Worm (Caenorhabditis elegans) whole organism, late embryonic: ENCODE results near the gene C31E10.5.
A peak's percentile ranks its signal among the peaks of the same experiment; 100 is the strongest.

Experiments used
- K02D7.2 ChIP-seq: sonication (generic microtip); optimal IDR thresholded peaks from 2 replicates; lab custom pipeline; 2017; ENCODE audit warnings: mild to moderate bottlenecking, missing genetic modification characterization, missing compliant biosample characterization
- K09A11.1 ChIP-seq: sonication (generic microtip); optimal IDR thresholded peaks from 2 replicates; lab custom pipeline; 2017; ENCODE audit warnings: antibody characterized with exemption, mild to moderate bottlenecking, missing genetic modification characterization, missing compliant biosample characterization; ENCODE audit not compliant: insufficient read depth
- Y22D7AL.16 ChIP-seq: sonication (generic microtip); optimal IDR thresholded peaks from 2 replicates; lab custom pipeline; 2016; ENCODE audit warnings: missing genetic modification characterization, missing compliant biosample characterization
- ahr-1 ChIP-seq: sonication (generic microtip); optimal IDR thresholded peaks from 2 replicates; lab custom pipeline; 2016; ENCODE audit warnings: missing genetic modification characterization, missing compliant biosample characterization
- ama-1 ChIP-seq: fragments of 150-350 bp; optimal IDR thresholded peaks from 2 replicates; lab custom pipeline; 2014
- ceh-14 ChIP-seq: sonication (generic microtip); optimal IDR thresholded peaks from 2 replicates; lab custom pipeline; 2016; ENCODE audit warnings: missing genotype, missing genetic modification characterization, missing compliant biosample characterization
- ceh-18 ChIP-seq: sonication (generic microtip); optimal IDR thresholded peaks from 2 replicates; lab custom pipeline; 2016; ENCODE audit warnings: missing genetic modification characterization, missing compliant biosample characterization
- ceh-19 ChIP-seq: fragments of 200-800 bp; sonication (Bioruptor generic); optimal IDR thresholded peaks from 2 replicates; lab custom pipeline; 2018; ENCODE audit warnings: mild to moderate bottlenecking, missing genetic modification characterization, missing compliant biosample characterization
- ceh-2 ChIP-seq: sonication (generic microtip); optimal IDR thresholded peaks from 2 replicates; lab custom pipeline; 2016; ENCODE audit warnings: missing genotype, missing genetic modification characterization, missing compliant biosample characterization
- ceh-22 ChIP-seq: sonication (generic microtip); optimal IDR thresholded peaks from 2 replicates; lab custom pipeline; 2017; ENCODE audit warnings: missing biosample characterization, missing genetic modification characterization
- ceh-30 ChIP-seq: fragments of 150-350 bp; optimal IDR thresholded peaks from 2 replicates; lab custom pipeline; 2014; ENCODE audit warnings: missing biosample characterization, missing genetic modification characterization
- ceh-31 ChIP-seq: sonication (generic microtip); optimal IDR thresholded peaks from 2 replicates; lab custom pipeline; 2016; ENCODE audit warnings: missing genetic modification characterization, missing compliant biosample characterization
- ceh-48 ChIP-seq: sonication (generic microtip); optimal IDR thresholded peaks from 2 replicates; lab custom pipeline; 2016; ENCODE audit warnings: missing genetic modification characterization, inconsistent platforms, missing compliant biosample characterization
- ceh-6 ChIP-seq: fragments of 200-800 bp; sonication (Bioruptor generic); optimal IDR thresholded peaks from 2 replicates; lab custom pipeline; 2018; ENCODE audit warnings: mild to moderate bottlenecking, missing genetic modification characterization, missing compliant biosample characterization
- che-1 ChIP-seq: sonication (generic microtip); optimal IDR thresholded peaks from 2 replicates; lab custom pipeline; 2016; ENCODE audit warnings: mild to moderate bottlenecking, missing genetic modification characterization, missing compliant biosample characterization
- elt-2 ChIP-seq: sonication (generic microtip); optimal IDR thresholded peaks from 2 replicates; lab custom pipeline; 2016; ENCODE audit warnings: missing genetic modification reagents, missing genetic modification characterization, missing compliant biosample characterization
- elt-4 ChIP-seq: sonication (generic microtip); optimal IDR thresholded peaks from 2 replicates; lab custom pipeline; 2016; ENCODE audit warnings: missing genetic modification characterization, missing compliant biosample characterization
- ets-4 ChIP-seq: sonication (generic microtip); optimal IDR thresholded peaks from 2 replicates; lab custom pipeline; 2016; ENCODE audit warnings: missing genetic modification characterization, missing compliant biosample characterization
- eyg-1 ChIP-seq: sonication (generic microtip); optimal IDR thresholded peaks from 2 replicates; lab custom pipeline; 2016; ENCODE audit warnings: missing genotype, missing genetic modification characterization, missing compliant biosample characterization
- fax-1 ChIP-seq: sonication (generic microtip); optimal IDR thresholded peaks from 2 replicates; lab custom pipeline; 2016; ENCODE audit warnings: missing genotype, missing genetic modification characterization, missing compliant biosample characterization
- fkh-6 ChIP-seq: sonication (generic microtip); optimal IDR thresholded peaks from 2 replicates; lab custom pipeline; 2016; ENCODE audit warnings: missing genetic modification characterization, missing compliant biosample characterization
- gmeb-2 ChIP-seq: sonication (generic microtip); optimal IDR thresholded peaks from 2 replicates; lab custom pipeline; 2016; ENCODE audit warnings: missing genetic modification characterization, inconsistent platforms, missing compliant biosample characterization
- hlh-13 ChIP-seq: fragments of 200-800 bp; sonication (Bioruptor generic); optimal IDR thresholded peaks from 2 replicates; lab custom pipeline; 2018; ENCODE audit warnings: mild to moderate bottlenecking, missing genetic modification characterization, missing compliant biosample characterization
- hlh-30 ChIP-seq: sonication (generic microtip); optimal IDR thresholded peaks from 2 replicates; lab custom pipeline; 2017; ENCODE audit warnings: antibody characterized with exemption, missing genetic modification characterization, missing compliant biosample characterization; ENCODE audit not compliant: insufficient read depth
- hlh-6 ChIP-seq: sonication (generic microtip); optimal IDR thresholded peaks from 2 replicates; lab custom pipeline; 2016; ENCODE audit warnings: missing genotype, missing genetic modification characterization, missing compliant biosample characterization
- hlh-8 ChIP-seq: sonication (generic microtip); optimal IDR thresholded peaks from 2 replicates; lab custom pipeline; 2016; ENCODE audit warnings: missing genotype, missing genetic modification characterization, missing compliant biosample characterization
- mec-3 ChIP-seq: sonication (generic microtip); optimal IDR thresholded peaks from 2 replicates; lab custom pipeline; 2016; ENCODE audit warnings: borderline replicate concordance, missing genetic modification characterization, missing compliant biosample characterization
- nfya-1 ChIP-seq: sonication (generic microtip); optimal IDR thresholded peaks from 2 replicates; lab custom pipeline; 2017; ENCODE audit warnings: missing genetic modification characterization, mild to moderate bottlenecking, missing compliant biosample characterization, antibody characterized with exemption, moderate library complexity
- npax-4 ChIP-seq: sonication (generic microtip); optimal IDR thresholded peaks from 2 replicates; lab custom pipeline; 2016; ENCODE audit warnings: missing genetic modification characterization, missing compliant biosample characterization
- odd-2 ChIP-seq: sonication (generic microtip); optimal IDR thresholded peaks from 2 replicates; lab custom pipeline; 2017; ENCODE audit warnings: antibody characterized with exemption, mild to moderate bottlenecking, missing genetic modification characterization, missing compliant biosample characterization
- pag-3 ChIP-seq: sonication (generic microtip); optimal IDR thresholded peaks from 2 replicates; lab custom pipeline; 2016; ENCODE audit warnings: missing compliant biosample characterization, missing genetic modification characterization, borderline replicate concordance
- pat-9 ChIP-seq: fragments of 200-800 bp; sonication (Bioruptor generic); optimal IDR thresholded peaks from 2 replicates; lab custom pipeline; 2018; ENCODE audit warnings: mild to moderate bottlenecking, missing genetic modification characterization, moderate library complexity, missing compliant biosample characterization
- pax-1 ChIP-seq: fragments of 150-350 bp; optimal IDR thresholded peaks from 2 replicates; lab custom pipeline; 2014; ENCODE audit warnings: missing biosample characterization, missing genetic modification characterization
- pha-4 ChIP-seq: fragments of 150-350 bp; optimal IDR thresholded peaks from 2 replicates; lab custom pipeline; 2018; ENCODE audit warnings: missing biosample characterization, missing genetic modification reagents, missing genetic modification characterization
- ref-2 ChIP-seq: sonication (generic microtip); optimal IDR thresholded peaks from 2 replicates; lab custom pipeline; 2016; ENCODE audit warnings: missing genetic modification characterization, missing compliant biosample characterization
- sdc-2 ChIP-seq: sonication (generic microtip); optimal IDR thresholded peaks from 2 replicates; lab custom pipeline; 2016; ENCODE audit warnings: missing genotype, missing genetic modification characterization, missing compliant biosample characterization
- sox-4 ChIP-seq: sonication (generic microtip); optimal IDR thresholded peaks from 2 replicates; lab custom pipeline; 2017; ENCODE audit warnings: mild to moderate bottlenecking, missing genetic modification characterization, inconsistent platforms, missing compliant biosample characterization
- syd-9 ChIP-seq: sonication (generic microtip); optimal IDR thresholded peaks from 2 replicates; lab custom pipeline; 2016; ENCODE audit warnings: mild to moderate bottlenecking, missing genetic modification characterization, moderate library complexity, missing compliant biosample characterization
- tbx-2 ChIP-seq: sonication (generic microtip); optimal IDR thresholded peaks from 2 replicates; lab custom pipeline; 2016; ENCODE audit warnings: missing genetic modification characterization, missing compliant biosample characterization
- tbx-7 ChIP-seq: sonication (generic microtip); optimal IDR thresholded peaks from 2 replicates; lab custom pipeline; 2016; ENCODE audit warnings: missing genotype, missing genetic modification characterization, missing compliant biosample characterization
- unc-42 ChIP-seq: sonication (generic microtip); optimal IDR thresholded peaks from 2 replicates; lab custom pipeline; 2016; ENCODE audit warnings: missing genotype, missing genetic modification characterization, missing compliant biosample characterization
- unc-55 ChIP-seq: sonication (generic microtip); optimal IDR thresholded peaks from 2 replicates; lab custom pipeline; 2017; ENCODE audit warnings: missing biosample characterization, missing genetic modification reagents, missing genetic modification characterization
- ztf-16 ChIP-seq: sonication (generic microtip); optimal IDR thresholded peaks from 2 replicates; lab custom pipeline; 2017; ENCODE audit warnings: missing genetic modification characterization, missing compliant biosample characterization

The C31E10.5 gene

DNA sequence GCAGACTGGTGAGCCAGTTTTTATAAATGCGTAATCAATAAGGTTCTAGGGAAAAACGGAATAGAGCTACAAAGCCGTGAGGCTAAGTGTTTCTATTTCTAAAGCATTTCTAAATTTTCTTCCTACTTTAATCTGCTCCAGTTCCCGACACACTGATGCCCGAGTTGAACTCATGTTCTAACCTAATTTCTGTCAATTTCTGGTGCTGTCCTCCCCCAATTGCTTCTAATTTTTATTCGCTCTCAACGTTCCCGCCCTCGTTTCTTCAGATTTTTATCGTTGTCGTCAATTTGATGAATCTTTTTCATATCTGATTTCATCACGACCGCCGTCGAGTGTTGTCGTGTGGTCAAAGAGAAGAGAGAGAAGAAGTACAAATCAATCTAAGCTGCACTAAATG lies 34.2 kb upstream of the C31E10.5 start:
- TF ChIP-seq unc-42 (tag; lab: Kevin White, UChicago) (peak; percentile 64), hlh-6 (tag; lab: Kevin White, UChicago) (no peak)

DNA sequence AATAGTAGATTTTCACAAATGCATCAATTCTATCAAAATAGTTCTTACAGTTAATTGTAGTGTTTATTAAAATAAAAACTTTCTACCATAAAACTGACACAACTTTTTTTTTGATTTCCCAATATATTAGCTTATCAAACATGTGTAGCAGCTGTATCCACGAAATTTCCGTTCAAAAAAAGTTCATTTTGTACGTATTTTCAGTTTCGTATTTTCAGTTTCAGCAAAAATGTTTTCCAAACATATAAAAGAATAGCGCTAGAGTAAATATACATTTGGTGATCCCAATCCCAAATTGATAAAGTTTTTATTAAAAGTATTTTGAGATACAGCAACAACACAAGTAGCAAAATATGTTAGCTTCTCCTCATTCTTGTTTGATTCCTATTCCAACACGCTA lies 33.8 kb upstream of the C31E10.5 start:
- TF ChIP-seq nfya-1 (tag; lab: Kevin White, UChicago) = no peak
- no peak for TF ChIP-seq ztf-16 (tag; lab: Kevin White, UChicago)
- TF ChIP-seq ceh-14 (tag; lab: Kevin White, UChicago) = no peak
- TF ChIP-seq sdc-2 (tag; lab: Kevin White, UChicago) = no peak
- no peak for TF ChIP-seq unc-42 (tag; lab: Kevin White, UChicago)
- no peak for TF ChIP-seq K09A11.1
- TF ChIP-seq ceh-22 (tag; lab: Kevin White, UChicago) = no peak
- no peak for TF ChIP-seq eyg-1 (tag; lab: Kevin White, UChicago)
- TF ChIP-seq npax-4 (tag; lab: Kevin White, UChicago) = no peak
- TF ChIP-seq unc-55 (GFP tag; lab: Kevin White, UChicago) = no peak
- no peak for TF ChIP-seq elt-4
- no peak for TF ChIP-seq ahr-1 (tag; lab: Kevin White, UChicago)
- TF ChIP-seq pag-3 = no peak
- TF ChIP-seq sox-4 (tag; lab: Kevin White, UChicago) = no peak
- TF ChIP-seq pat-9 (tag; lab: Kevin White, UChicago) = no peak
- TF ChIP-seq ceh-31 (tag; lab: Kevin White, UChicago) = no peak
- no peak for TF ChIP-seq pax-1 (tag; lab: Kevin White, UChicago)
- TF ChIP-seq hlh-13 (GFP tag; lab: Kevin White, UChicago) = no peak
- TF ChIP-seq syd-9 = no peak
- TF ChIP-seq, all 69 proteins: peak for 0

DNA sequence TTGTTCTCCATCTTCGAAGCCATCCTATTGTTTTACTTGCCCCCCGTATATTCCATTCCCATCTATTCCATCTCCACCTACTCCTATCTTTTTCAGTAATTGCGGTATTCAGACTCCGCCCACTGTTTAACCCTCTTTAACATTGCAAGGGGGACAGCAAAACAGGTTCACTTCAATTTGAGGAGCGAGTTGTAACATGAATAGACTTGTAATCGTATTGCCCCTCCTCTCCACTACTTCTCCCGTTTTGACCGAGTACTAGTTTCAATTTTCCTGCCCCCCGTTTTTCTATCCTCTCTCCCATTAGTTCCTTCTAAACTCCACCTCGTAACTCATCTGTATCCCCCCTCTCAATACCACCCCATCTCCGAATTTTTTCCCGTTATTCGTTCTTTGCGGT lies 32.9 kb upstream of the C31E10.5 start:
- TF ChIP-seq ceh-19 (GFP tag; lab: Kevin White, UChicago) = no peak
- TF ChIP-seq tbx-7 (tag; lab: Kevin White, UChicago) = no peak
- no peak for TF ChIP-seq odd-2
- no peak for TF ChIP-seq Y22D7AL.16 (tag; lab: Kevin White, UChicago)
- TF ChIP-seq tbx-2 (tag; lab: Kevin White, UChicago) = peak; percentile 23
- TF ChIP-seq ahr-1 (tag; lab: Kevin White, UChicago) = no peak
- TF ChIP-seq ceh-6 (GFP tag; lab: Kevin White, UChicago) = no peak
- no peak for TF ChIP-seq ceh-2 (tag; lab: Kevin White, UChicago)
- TF ChIP-seq fax-1 (tag; lab: Kevin White, UChicago) = no peak
- no peak for TF ChIP-seq ref-2 (tag; lab: Kevin White, UChicago)
- TF ChIP-seq hlh-8 (tag; lab: Kevin White, UChicago) = no peak
- TF ChIP-seq eyg-1 (tag; lab: Kevin White, UChicago) = no peak
- TF ChIP-seq K02D7.2 (tag; lab: Kevin White, UChicago) = no peak
- TF ChIP-seq pha-4 (tag; lab: Kevin White, UChicago) = no peak
- no peak for TF ChIP-seq pag-3
- no peak for TF ChIP-seq unc-55 (GFP tag; lab: Kevin White, UChicago)
- no peak for TF ChIP-seq ceh-18 (tag; lab: Kevin White, UChicago)
- no peak for TF ChIP-seq hlh-6 (tag; lab: Kevin White, UChicago)
- TF ChIP-seq unc-42 (tag; lab: Kevin White, UChicago) = peak; percentile 66
- TF ChIP-seq ceh-14 (tag; lab: Kevin White, UChicago) = peak; percentile 60
- TF ChIP-seq ama-1 (lab: Kevin White, UChicago) = no peak
- TF ChIP-seq, all 69 proteins: peak for 3

- TF ChIP-seq pat-9 (tag; lab: Kevin White, UChicago) (no peak), eyg-1 (tag; lab: Kevin White, UChicago) (no peak), ztf-16 (tag; lab: Kevin White, UChicago) (no peak), che-1 (no peak), K02D7.2 (tag; lab: Kevin White, UChicago) (no peak), hlh-6 (tag; lab: Kevin White, UChicago) (peak; percentile 54), hlh-13 (GFP tag; lab: Kevin White, UChicago) (no peak), ceh-31 (tag; lab: Kevin White, UChicago) (peak; percentile 13), hlh-8 (tag; lab: Kevin White, UChicago) (peak; percentile 29), elt-4 (no peak), ets-4 (no peak), fax-1 (tag; lab: Kevin White, UChicago) (no peak), unc-42 (tag; lab: Kevin White, UChicago) (no peak), mec-3 (tag; lab: Kevin White, UChicago) (no peak), tbx-7 (tag; lab: Kevin White, UChicago) (no peak), sdc-2 (tag; lab: Kevin White, UChicago) (peak; percentile 75), hlh-30 (tag; lab: Kevin White, UChicago) (peak; percentile 55), fkh-6 (tag; lab: Kevin White, UChicago) (peak; percentile 30), gmeb-2 (no peak), unc-55 (GFP tag; lab: Kevin White, UChicago) (peak; percentile 30), nfya-1 (tag; lab: Kevin White, UChicago) (no peak), ceh-22 (tag; lab: Kevin White, UChicago) (no peak), sox-4 (tag; lab: Kevin White, UChicago) (no peak), elt-2 (no peak), pha-4 (tag; lab: Kevin White, UChicago) (no peak), ceh-30 (no peak), ceh-48 (no peak)
Observed at ce11 chrX:14026893-14027292, 31.3 kb upstream of the C31E10.5 start.
